Worm (Caenorhabditis elegans) whole organism, L3 larva: ENCODE measurements around the gene F59A6.12.

Experiments used
- aly-2 ChIP-seq: fragments of 150-350 bp; optimal IDR thresholded peaks from 2 replicates; lab custom pipeline; 2014; ENCODE audit warnings: missing biosample characterization, missing genetic modification characterization
- fos-1 ChIP-seq: fragments of 150-350 bp; optimal IDR thresholded peaks from 2 replicates; lab custom pipeline; 2014; ENCODE audit warnings: missing biosample characterization, missing genetic modification characterization
- nhr-25 ChIP-seq: sonication (generic microtip); optimal IDR thresholded peaks from 2 replicates; lab custom pipeline; 2017; ENCODE audit warnings: missing biosample characterization, missing genetic modification characterization
- nhr-28 ChIP-seq: fragments of 150-350 bp; optimal IDR thresholded peaks from 2 replicates; lab custom pipeline; 2014; ENCODE audit warnings: missing biosample characterization, missing genetic modification characterization
- nhr-76 ChIP-seq: fragments of 150-350 bp; sonication (generic microtip); optimal IDR thresholded peaks from 5 replicates; lab custom pipeline; 2014; ENCODE audit warnings: missing biosample characterization, missing genetic modification characterization
- unc-39 ChIP-seq: sonication (generic microtip); optimal IDR thresholded peaks from 4 replicates; lab custom pipeline; 2017; ENCODE audit warnings: missing biosample characterization, missing genetic modification characterization
- unc-62 ChIP-seq: fragments of 150-350 bp; sonication (generic microtip); optimal IDR thresholded peaks from 4 replicates; lab custom pipeline; 2014; ENCODE audit warnings: missing biosample characterization, missing genetic modification reagents, missing genetic modification characterization

- TF ChIP-seq aly-2 (tag; lab: Kevin White, UChicago) (no peak), nhr-76 (tag; lab: Kevin White, UChicago) (no peak), fos-1 (tag; lab: Kevin White, UChicago) (no peak), nhr-28 (tag; lab: Kevin White, UChicago) (no peak), nhr-25 (no peak), unc-62 (no peak), unc-39 (tag; lab: Kevin White, UChicago) (no peak)
Observed at ce11 chrII:5022381-5022855, 10.5 kb upstream of the F59A6.12 start, which contains the start of the genes nsy-1 and F59A6.13.
